Worm (Caenorhabditis elegans): ENCODE measurements around the gene Y110A2AL.9.

DNA sequence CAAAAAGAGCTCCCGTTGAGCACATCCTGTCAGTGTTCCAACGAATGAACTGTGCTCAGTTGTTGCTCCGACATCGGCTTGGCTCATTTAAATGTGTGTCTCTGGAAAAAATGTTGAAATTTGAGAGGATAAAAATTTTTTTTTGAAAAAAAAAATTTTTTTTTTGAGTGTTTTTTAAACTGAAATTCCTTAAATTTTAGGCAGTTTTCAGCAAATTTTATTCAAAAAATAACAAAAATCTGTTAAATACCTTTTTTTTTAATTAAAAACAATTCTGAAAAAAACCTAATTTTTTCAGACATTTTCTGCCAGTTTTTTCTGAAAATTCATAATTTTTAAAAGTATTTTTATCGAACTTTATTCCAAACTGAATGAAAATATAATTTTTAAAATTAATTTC, 18.4 kb upstream of the Y110A2AL.9 start, which contains the start of gene pigw-1:
- TF ChIP-seq egl-18 (GFP tag; IDR thresholded peaks at IDR 0.05) = no peak
- no peak for TF ChIP-seq akir-1 (GFP tag; optimal IDR thresholded peaks at IDR 0.05)
- TF ChIP-seq lin-40 (tag; optimal IDR thresholded peaks at IDR 0.05) = no peak
- no peak for TF ChIP-seq ekl-4 (GFP tag; IDR thresholded peaks at IDR 0.05)
- no peak for TF ChIP-seq lir-1 (GFP tag; conservative IDR thresholded peaks at IDR 0.05)
- TF ChIP-seq Y53F4B.3 (GFP tag; IDR thresholded peaks at IDR 0.05) = no peak
- no peak for TF ChIP-seq dpl-1 (GFP tag; optimal IDR thresholded peaks at IDR 0.05)
